Fruit fly (Drosophila melanogaster) whole organism, embryonic: ENCODE data around the gene CG10413.

Experiments used
- Atf3 ChIP-seq: fragments of 200-800 bp; sonication (Bioruptor generic); optimal IDR thresholded peaks from 3 replicates; lab custom pipeline; 2016; ENCODE audit warnings: missing biosample characterization, missing genetic modification characterization
- B-H1 ChIP-seq: fragments of 200-800 bp; sonication (Bioruptor generic); IDR thresholded peaks from 3 replicates; pipeline ENCODE4 v1.3.6; 2022; ENCODE audit warnings: missing biosample characterization, missing genetic modification characterization
- CG10366 ChIP-seq: fragments of 200-800 bp; sonication (Bioruptor generic); IDR thresholded peaks from 2 replicates; pipeline ENCODE4 v1.3.6; 2022; ENCODE audit warnings: missing biosample characterization, missing genetic modification characterization
- CG10462 ChIP-seq: fragments of 200-800 bp; sonication (Bioruptor generic); optimal IDR thresholded peaks from 2 replicates; lab custom pipeline; 2016; ENCODE audit warnings: missing biosample characterization, missing genetic modification characterization
- CG1233 ChIP-seq: fragments of 200-800 bp; sonication (Bioruptor generic); optimal IDR thresholded peaks from 4 replicates; lab custom pipeline; 2018; ENCODE audit warnings: missing biosample characterization, mild to moderate bottlenecking, missing genetic modification characterization
- CG12744 ChIP-seq: fragments of 200-800 bp; sonication (Bioruptor generic); optimal IDR thresholded peaks from 2 replicates; lab custom pipeline; 2016; ENCODE audit warnings: missing biosample characterization, missing genetic modification characterization
- CG13287 ChIP-seq: fragments of 200-800 bp; sonication (Bioruptor generic); IDR thresholded peaks from 2 replicates; pipeline ENCODE4 v1.3.6; 2022; ENCODE audit warnings: missing biosample characterization, missing genetic modification characterization; ENCODE audit not compliant: partially characterized antibody
- CG17186 ChIP-seq: fragments of 200-800 bp; sonication (Bioruptor generic); optimal IDR thresholded peaks from 3 replicates; lab custom pipeline; 2017; ENCODE audit warnings: missing biosample characterization, missing genetic modification reagents, missing genetic modification characterization
- CG17359 ChIP-seq: fragments of 200-800 bp; sonication (Bioruptor generic); optimal IDR thresholded peaks from 3 replicates; lab custom pipeline; 2018; ENCODE audit warnings: missing biosample characterization, mild to moderate bottlenecking, missing genetic modification characterization, moderate library complexity
- CG17385 ChIP-seq: fragments of 200-800 bp; sonication (Bioruptor generic); optimal IDR thresholded peaks from 3 replicates; lab custom pipeline; 2018; ENCODE audit warnings: missing biosample characterization, mild to moderate bottlenecking, missing genetic modification characterization
- CG17568 ChIP-seq: fragments of 200-800 bp; sonication (Bioruptor generic); optimal IDR thresholded peaks from 2 replicates; lab custom pipeline; 2018; ENCODE audit warnings: missing biosample characterization, mild to moderate bottlenecking, missing genetic modification characterization, moderate library complexity
- CG7271 ChIP-seq: fragments of 200-800 bp; sonication (Bioruptor generic); optimal IDR thresholded peaks from 2 replicates; lab custom pipeline; 2018; ENCODE audit warnings: missing biosample characterization, mild to moderate bottlenecking, missing genetic modification characterization, moderate library complexity
- CG9437 ChIP-seq: fragments of 200-800 bp; sonication (Bioruptor generic); optimal IDR thresholded peaks from 2 replicates; lab custom pipeline; 2018; ENCODE audit warnings: missing biosample characterization, mild to moderate bottlenecking, missing genetic modification characterization
- CG9817 ChIP-seq: fragments of 200-800 bp; sonication (Bioruptor generic); optimal IDR thresholded peaks from 2 replicates; lab custom pipeline; 2018; ENCODE audit warnings: missing biosample characterization, mild to moderate bottlenecking, missing genetic modification characterization, moderate library complexity
- Dad ChIP-seq: fragments of 200-800 bp; sonication (Bioruptor generic); optimal IDR thresholded peaks from 3 replicates; lab custom pipeline; 2016; ENCODE audit warnings: missing biosample characterization, missing genetic modification characterization
- Drgx ChIP-seq: fragments of 200-800 bp; sonication (Bioruptor generic); IDR thresholded peaks from 2 replicates; pipeline ENCODE4 v1.3.6; 2022; ENCODE audit warnings: missing biosample characterization, missing genetic modification characterization
- ERR ChIP-seq: fragments of 200-800 bp; sonication (Bioruptor generic); optimal IDR thresholded peaks from 2 replicates; lab custom pipeline; 2016; ENCODE audit warnings: missing biosample characterization, missing genetic modification characterization
- Hr78 ChIP-seq, 2 experiments: fragments of 200-800 bp in 1 of 2; fragments of >200 bp in 1 of 2; sonication (Bioruptor generic) in 1 of 2; optimal IDR thresholded peaks; 2 replicates each; lab custom pipeline; 2017 to 2019; ENCODE audit warnings: missing biosample characterization in 2 of 2, missing genetic modification characterization in 2 of 2, mild to moderate bottlenecking in 1 of 2, moderate library complexity in 1 of 2
- Mad ChIP-seq: fragments of 200-800 bp; sonication (Bioruptor generic); optimal IDR thresholded peaks from 2 replicates; lab custom pipeline; 2016; ENCODE audit warnings: missing biosample characterization, missing genetic modification characterization
- Med ChIP-seq: fragments of 200-800 bp; sonication (Bioruptor generic); peaks from one replicate; lab custom pipeline; 2016; ENCODE audit warnings: missing biosample characterization, missing genetic modification characterization, mild to moderate bottlenecking, inconsistent platforms, moderate library complexity
- NC2β ChIP-seq: fragments of 200-800 bp; sonication (Bioruptor generic); optimal IDR thresholded peaks from 2 replicates; lab custom pipeline; 2016; ENCODE audit warnings: missing biosample characterization, missing genetic modification characterization
- Ptx1 ChIP-seq: fragments of 200-800 bp; sonication (Bioruptor generic); IDR thresholded peaks from 2 replicates; pipeline ENCODE4 v1.3.6; 2022; ENCODE audit warnings: missing biosample characterization, missing genetic modification characterization
- Ravus ChIP-seq: fragments of 200-800 bp; sonication (Bioruptor generic); IDR thresholded peaks from 2 replicates; pipeline ENCODE4 v1.3.6; 2022; ENCODE audit warnings: missing biosample characterization, missing genetic modification characterization
- Sry-β ChIP-seq: fragments of 200-800 bp; sonication (Bioruptor generic); optimal IDR thresholded peaks from 2 replicates; lab custom pipeline; 2018; ENCODE audit warnings: missing biosample characterization, mild to moderate bottlenecking, missing genetic modification characterization, moderate library complexity
- bsh ChIP-seq, 2 experiments: fragments of 200-800 bp; sonication (Bioruptor generic); optimal IDR thresholded peaks; 2 replicates each; lab custom pipeline; 2017 to 2018; ENCODE audit warnings: mild to moderate bottlenecking in 2 of 2, missing biosample characterization in 2 of 2, missing genetic modification characterization in 2 of 2, moderate library complexity in 1 of 2
- cad ChIP-seq: fragments of >200 bp; optimal IDR thresholded peaks from 2 replicates; lab custom pipeline; 2017; ENCODE audit warnings: missing biosample characterization, missing genetic modification characterization
- corto ChIP-seq: fragments of 200-800 bp; sonication (Bioruptor generic); optimal IDR thresholded peaks from 2 replicates; lab custom pipeline; 2016; ENCODE audit warnings: missing biosample characterization, mild to moderate bottlenecking, missing genetic modification characterization, moderate library complexity
- crol ChIP-seq: fragments of 200-800 bp; sonication (Bioruptor generic); IDR thresholded peaks from 2 replicates; pipeline ENCODE4 v1.3.6; 2022; ENCODE audit warnings: missing biosample characterization, missing genetic modification characterization
- dmrt99B ChIP-seq: fragments of 200-800 bp; sonication (Bioruptor generic); optimal IDR thresholded peaks from 2 replicates; lab custom pipeline; 2018; ENCODE audit warnings: missing biosample characterization, mild to moderate bottlenecking, missing genetic modification characterization, moderate library complexity
- fu2 ChIP-seq: fragments of 200-800 bp; sonication (Bioruptor generic); optimal IDR thresholded peaks from 2 replicates; lab custom pipeline; 2016; ENCODE audit warnings: missing biosample characterization, missing genetic modification characterization
- gro ChIP-seq: fragments of 200-800 bp; sonication (Bioruptor generic); optimal IDR thresholded peaks from 2 replicates; lab custom pipeline; 2016; ENCODE audit warnings: missing biosample characterization, missing genetic modification characterization
- gsb ChIP-seq: fragments of 200-800 bp; sonication (Bioruptor generic); IDR thresholded peaks from 2 replicates; pipeline ENCODE4 v1.3.6; 2022; ENCODE audit warnings: missing biosample characterization, missing genetic modification characterization
- hbn ChIP-seq: fragments of 200-800 bp; sonication (Bioruptor generic); IDR thresholded peaks from 2 replicates; pipeline ENCODE4 v1.3.6; 2022; ENCODE audit warnings: missing biosample characterization, missing genetic modification characterization; ENCODE audit not compliant: partially characterized antibody
- her ChIP-seq: fragments of 200-800 bp; sonication (Bioruptor generic); optimal IDR thresholded peaks from 2 replicates; lab custom pipeline; 2016; ENCODE audit warnings: missing biosample characterization, missing genetic modification characterization
- hth ChIP-seq: fragments of >200 bp; optimal IDR thresholded peaks from 2 replicates; lab custom pipeline; 2017; ENCODE audit warnings: inconsistent platforms
- nom ChIP-seq: fragments of 200-800 bp; sonication (Bioruptor generic); optimal IDR thresholded peaks from 2 replicates; lab custom pipeline; 2017; ENCODE audit warnings: missing biosample characterization, missing genetic modification characterization, mild to moderate bottlenecking, moderate library complexity, missing genetic modification reagents
- prd ChIP-seq, 3 experiments: fragments of >200 bp in 2 of 3; fragments of 200-800 bp in 1 of 3; sonication (Bioruptor generic) in 1 of 3; optimal IDR thresholded peaks in 2 of 3; IDR thresholded peaks in 1 of 3; 2 replicates in 2 of 3; 3 replicates in 1 of 3; pipeline versions ENCODE4 v1.3.6 to Lab custom; 2017 to 2022; ENCODE audit warnings: missing biosample characterization in 1 of 3, missing genetic modification characterization in 1 of 3
- rib ChIP-seq: fragments of 200-800 bp; sonication (Bioruptor generic); IDR thresholded peaks from 2 replicates; pipeline ENCODE4 v1.3.6; 2022; ENCODE audit warnings: missing biosample characterization, missing genetic modification characterization
- ro ChIP-seq: fragments of 200-800 bp; sonication (Bioruptor generic); IDR thresholded peaks from 2 replicates; pipeline ENCODE4 v1.3.6; 2022; ENCODE audit warnings: missing biosample characterization, missing genetic modification characterization
- row ChIP-seq: fragments of 200-800 bp; sonication (Bioruptor generic); IDR thresholded peaks from 3 replicates; pipeline ENCODE4 v1.3.6; 2022; ENCODE audit warnings: missing biosample characterization, missing genetic modification characterization
- sd ChIP-seq: fragments of 200-800 bp; sonication (Bioruptor generic); optimal IDR thresholded peaks from 3 replicates; lab custom pipeline; 2018; ENCODE audit warnings: missing biosample characterization, mild to moderate bottlenecking, missing genetic modification characterization, moderate library complexity
- slou ChIP-seq: fragments of 200-800 bp; sonication (Bioruptor generic); optimal IDR thresholded peaks from 3 replicates; lab custom pipeline; 2016; ENCODE audit warnings: missing biosample characterization, missing genetic modification characterization
- sr ChIP-seq: fragments of 200-800 bp; sonication (Bioruptor generic); IDR thresholded peaks from 3 replicates; pipeline ENCODE4 v1.3.6; 2022; ENCODE audit warnings: missing biosample characterization, missing genetic modification characterization
- stwl ChIP-seq: fragments of 200-800 bp; sonication (Bioruptor generic); optimal IDR thresholded peaks from 3 replicates; lab custom pipeline; 2018; ENCODE audit warnings: missing biosample characterization, mild to moderate bottlenecking, missing genetic modification characterization, moderate library complexity
- wek ChIP-seq: fragments of 200-800 bp; sonication (Bioruptor generic); optimal IDR thresholded peaks from 3 replicates; lab custom pipeline; 2018; ENCODE audit warnings: missing biosample characterization, mild to moderate bottlenecking, missing genetic modification characterization, moderate library complexity
- wor ChIP-seq: fragments of 200-800 bp; sonication (Bioruptor generic); IDR thresholded peaks from 2 replicates; pipeline ENCODE4 v1.3.6; 2022; ENCODE audit warnings: missing biosample characterization, missing genetic modification characterization
- z ChIP-seq: fragments of 200-800 bp; sonication (Bioruptor generic); IDR thresholded peaks from 3 replicates; pipeline ENCODE4 v1.3.6; 2022; ENCODE audit warnings: missing biosample characterization, missing genetic modification characterization

The CG10413 gene

dm6 chr2L:18584617-18585016 lies 20.4 kb downstream of the CG10413 start (continued):
- TF ChIP-seq Hr78 (GFP tag; optimal IDR thresholded peaks at IDR 0.05; lab: Kevin White, UChicago) (no peak), NC2β (no peak), dmrt99B (tag; lab: Kevin White, UChicago) (peak; percentile 45), slou (GFP tag; lab: Kevin White, UChicago) (no peak), z (GFP tag; lab: Robert Waterston, UW) (no peak), Mad (GFP tag; lab: Kevin White, UChicago) (no peak), cad (GFP tag; lab: Kevin White, UChicago) (no peak), ERR (GFP tag; lab: Kevin White, UChicago) (no peak), Ptx1 (GFP tag; lab: Robert Waterston, UW) (peak; percentile 50), hbn (no peak), CG9817 (tag; lab: Kevin White, UChicago) (no peak), CG10366 (GFP tag; lab: Robert Waterston, UW) (no peak), CG1233 (GFP tag; lab: Kevin White, UChicago) (peak; percentile 4), gro (GFP tag; lab: Kevin White, UChicago) (no peak), CG10462 (GFP tag; lab: Kevin White, UChicago) (no peak), row (GFP tag; lab: Robert Waterston, UW) (peak; percentile 56; the same call in 2 of the 3 replicates), wor (no peak), CG17359 (tag; lab: Kevin White, UChicago) (peak; percentile 19), B-H1 (GFP tag; lab: Robert Waterston, UW) (no peak)
- TF ChIP-seq, all 482 proteins: peak for 61

dm6 chr2L:18576250-18576649 lies 28.8 kb downstream of the CG10413 start:
- TF ChIP-seq CG17186 (GFP tag; lab: Kevin White, UChicago) (no peak), her (GFP tag; lab: Kevin White, UChicago) (no peak), sr (GFP tag; lab: Robert Waterston, UW) (no peak), hth (no peak), stwl (tag; lab: Kevin White, UChicago) (peak; percentile 10), CG13287 (peak; percentile 18; the same call in 1 of the 2 replicates), CG9437 (GFP tag; lab: Kevin White, UChicago) (peak; percentile 99), slou (GFP tag; lab: Kevin White, UChicago) (no peak), CG17385 (GFP tag; lab: Kevin White, UChicago) (no peak), Dad (GFP tag; lab: Kevin White, UChicago) (no peak), Atf3 (GFP tag; lab: Kevin White, UChicago) (no peak), z (GFP tag; lab: Robert Waterston, UW) (peak; percentile 94), wek (GFP tag; lab: Kevin White, UChicago) (no peak), fu2 (GFP tag; lab: Kevin White, UChicago) (no peak)
- TF ChIP-seq, all 482 proteins: peak for 4

- TF ChIP-seq prd (optimal IDR thresholded peaks at IDR 0.05; lab: Kevin White, UChicago) (peak in 1 of 2 experiments; percentile 33), prd (GFP tag; IDR thresholded peaks at IDR 0.05; lab: Robert Waterston, UW) (no peak), CG12744 (no peak), Drgx (GFP tag; lab: Robert Waterston, UW) (peak; percentile 78), CG17568 (GFP tag; lab: Kevin White, UChicago) (no peak), rib (GFP tag; lab: Robert Waterston, UW) (0 out of 2 replicates have a peak, but pooled peaks have one; percentile 18), sd (no peak), corto (GFP tag; lab: Kevin White, UChicago) (no peak), CG7271 (tag; lab: Kevin White, UChicago) (no peak), crol (GFP tag; lab: Robert Waterston, UW) (peak; percentile 93), nom (GFP tag; lab: Kevin White, UChicago) (peak; percentile 95), Ravus (GFP tag; lab: Robert Waterston, UW) (no peak), gsb (GFP tag; lab: Robert Waterston, UW) (0 out of 2 replicates have a peak, but pooled peaks have one; percentile 24), ro (GFP tag; lab: Robert Waterston, UW) (0 out of 2 replicates have a peak, but pooled peaks have one; percentile 28), bsh (GFP tag; optimal IDR thresholded peaks at IDR 0.05; lab: Kevin White, UChicago) (peak in 1 of 2 experiments; percentile 91), Med (GFP tag; lab: Kevin White, UChicago) (peak; percentile 10), Sry-β (GFP tag; lab: Kevin White, UChicago) (peak; percentile 85)
These were observed 32.5 kb downstream of the CG10413 start for dm6 chr2L:18572428-18573136.
